Worm (Caenorhabditis elegans) whole organism, mixed stage, embryonic: ENCODE measurements around the gene nucb-1.

ENCODE experiments used
- ceh-39 ChIP-seq: fragments of 150-350 bp; optimal IDR thresholded peaks from 2 replicates; lab custom pipeline; 2014; ENCODE audit warnings: missing biosample characterization, missing genetic modification characterization
- ceh-83 ChIP-seq: fragments of 200-800 bp; sonication (Bioruptor generic); optimal IDR thresholded peaks from 2 replicates; lab custom pipeline; 2018; ENCODE audit warnings: mild to moderate bottlenecking, missing genetic modification characterization, missing compliant biosample characterization
- cnd-1 ChIP-seq: fragments of 200-800 bp; sonication (Bioruptor generic); optimal IDR thresholded peaks from 2 replicates; lab custom pipeline; 2018; ENCODE audit warnings: mild to moderate bottlenecking, missing genetic modification characterization, missing compliant biosample characterization
- mep-1 ChIP-seq: fragments of 150-350 bp; optimal IDR thresholded peaks from 2 replicates; lab custom pipeline; 2017; ENCODE audit warnings: missing biosample characterization, missing genetic modification reagents, missing genetic modification characterization, inconsistent platforms
- nhr-12 ChIP-seq: fragments of 150-350 bp; optimal IDR thresholded peaks from 2 replicates; lab custom pipeline; 2014; ENCODE audit warnings: missing biosample characterization, missing genetic modification characterization
- nhr-2 ChIP-seq: fragments of 150-350 bp; optimal IDR thresholded peaks from 2 replicates; lab custom pipeline; 2014; ENCODE audit warnings: missing biosample characterization, missing genetic modification characterization
- nhr-237 ChIP-seq: fragments of 150-350 bp; optimal IDR thresholded peaks from 2 replicates; lab custom pipeline; 2014; ENCODE audit warnings: missing biosample characterization, missing genetic modification characterization
- nhr-28 ChIP-seq: fragments of 150-350 bp; optimal IDR thresholded peaks from 2 replicates; lab custom pipeline; 2014; ENCODE audit warnings: missing biosample characterization, missing genetic modification characterization
- nhr-76 ChIP-seq: sonication (generic microtip); optimal IDR thresholded peaks from 2 replicates; lab custom pipeline; 2017; ENCODE audit warnings: missing biosample characterization, missing genetic modification characterization
- snpc-4 ChIP-seq: fragments of 150-350 bp; optimal IDR thresholded peaks from 2 replicates; lab custom pipeline; 2014; ENCODE audit warnings: missing biosample characterization, missing genetic modification characterization
- sptf-1 ChIP-seq: sonication (generic microtip); optimal IDR thresholded peaks from 2 replicates; lab custom pipeline; 2017; ENCODE audit warnings: mild to moderate bottlenecking, missing genetic modification characterization, moderate library complexity, missing compliant biosample characterization
- unc-62 ChIP-seq: fragments of 150-350 bp; optimal IDR thresholded peaks from 2 replicates; lab custom pipeline; 2014; ENCODE audit warnings: missing biosample characterization, missing genetic modification reagents, missing genetic modification characterization

DNA sequence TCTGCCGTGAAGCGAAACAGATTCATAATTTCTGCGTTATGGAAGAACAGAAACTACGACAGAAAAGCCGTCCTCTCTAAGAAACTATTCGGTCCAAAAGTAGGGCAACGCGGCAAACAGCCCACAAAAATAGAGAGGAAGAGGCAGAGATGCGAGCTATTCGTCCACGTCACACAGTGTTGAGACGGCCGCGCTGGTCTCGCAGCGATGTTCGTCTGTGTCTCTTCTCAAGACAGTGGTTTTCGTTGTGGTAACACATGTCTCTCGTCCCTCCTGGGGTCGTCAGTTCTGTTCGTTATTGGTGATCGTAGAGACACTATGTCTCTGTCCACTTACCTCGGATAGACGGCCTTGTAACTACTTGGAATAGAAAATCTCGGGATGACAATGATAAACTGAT, 38.8 kb upstream of the nucb-1 start, which contains the start of gene erd-2.1:
- TF ChIP-seq ceh-39 (tag; lab: Kevin White, UChicago) (peak; percentile 14), nhr-12 (no peak), unc-62 (GFP tag; lab: Kevin White, UChicago) (peak; percentile 22), cnd-1 (tag; lab: Kevin White, UChicago) (peak; percentile 0), nhr-76 (tag; lab: Kevin White, UChicago) (no peak), mep-1 (tag; lab: Kevin White, UChicago) (peak; percentile 26), sptf-1 (tag; lab: Kevin White, UChicago) (peak; percentile 47), snpc-4 (tag; lab: Kevin White, UChicago) (no peak), nhr-237 (no peak), ceh-83 (no peak), nhr-2 (tag; lab: Kevin White, UChicago) (no peak), nhr-28 (no peak)
